Worm (Caenorhabditis elegans): ENCODE results near the gene F37C12.21.

DNA sequence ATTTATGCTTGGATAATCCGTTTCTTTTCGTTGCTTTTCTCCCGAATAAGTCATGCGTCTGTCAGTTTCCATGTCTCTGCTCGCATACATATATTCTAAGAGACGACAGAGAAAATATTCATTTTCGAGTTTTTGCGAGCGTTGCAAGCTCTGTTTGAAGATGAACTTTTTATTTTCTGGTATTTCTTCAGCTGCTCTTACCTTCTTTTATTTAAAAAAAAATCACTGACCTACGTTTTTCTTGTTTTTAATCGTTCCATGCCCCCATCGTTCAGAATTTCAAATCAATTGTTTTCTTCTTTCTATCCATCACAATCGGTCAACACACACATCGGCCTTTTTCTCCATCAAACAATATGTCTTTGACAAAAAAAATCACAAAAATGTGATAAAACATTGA is 22.3 kb downstream of the F37C12.21 start:
- TF ChIP-seq him-1 (tag; optimal IDR thresholded peaks at IDR 0.05) (no peak), dao-5 (tag; optimal IDR thresholded peaks at IDR 0.05) (no peak), W03F9.2 (tag; optimal IDR thresholded peaks at IDR 0.05) (no peak)
